Worm (Caenorhabditis elegans) whole organism, L4/young adult: Measurements from ENCODE around the gene fubl-1.

Experiments used
- W03F9.2 ChIP-seq: fragments of 150-350 bp; optimal IDR thresholded peaks from 2 replicates; lab custom pipeline; 2014; ENCODE audit warnings: missing biosample characterization, missing genetic modification characterization
- dao-5 ChIP-seq: sonication (generic microtip); optimal IDR thresholded peaks from 2 replicates; lab custom pipeline; 2016; ENCODE audit warnings: missing genotype, missing genetic modification characterization, moderate library complexity, missing compliant biosample characterization
- him-1 ChIP-seq: sonication (generic microtip); optimal IDR thresholded peaks from 2 replicates; lab custom pipeline; 2016; ENCODE audit warnings: missing genotype, missing genetic modification reagents, missing genetic modification characterization, missing compliant biosample characterization

DNA sequence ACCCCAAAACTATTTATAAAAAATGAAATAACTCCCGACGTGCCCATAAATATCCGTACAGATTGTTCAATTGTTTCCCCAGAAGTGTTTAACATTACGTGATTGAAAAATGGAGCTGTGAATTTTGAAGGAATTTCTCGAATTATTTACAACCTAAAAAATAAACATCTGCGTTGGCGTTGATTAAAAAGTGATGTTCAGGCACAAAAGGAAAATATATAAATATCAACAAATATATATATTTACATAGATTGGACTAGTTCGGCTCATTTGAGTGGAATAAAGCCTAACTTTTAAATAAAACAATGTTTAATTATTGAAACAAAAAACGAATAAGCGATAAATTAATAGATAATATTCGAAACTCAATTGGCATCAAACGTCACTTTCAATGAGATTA, 21.8 kb upstream of the fubl-1 start, which contains the start of gene sri-18:
- TF ChIP-seq him-1 (tag; lab: Kevin White, UChicago) = peak; percentile 15
- TF ChIP-seq W03F9.2 (tag; lab: Kevin White, UChicago) = no peak
- TF ChIP-seq dao-5 = no peak
